Fruit fly (Drosophila melanogaster): ENCODE measurements around the gene gwl.

DNA sequence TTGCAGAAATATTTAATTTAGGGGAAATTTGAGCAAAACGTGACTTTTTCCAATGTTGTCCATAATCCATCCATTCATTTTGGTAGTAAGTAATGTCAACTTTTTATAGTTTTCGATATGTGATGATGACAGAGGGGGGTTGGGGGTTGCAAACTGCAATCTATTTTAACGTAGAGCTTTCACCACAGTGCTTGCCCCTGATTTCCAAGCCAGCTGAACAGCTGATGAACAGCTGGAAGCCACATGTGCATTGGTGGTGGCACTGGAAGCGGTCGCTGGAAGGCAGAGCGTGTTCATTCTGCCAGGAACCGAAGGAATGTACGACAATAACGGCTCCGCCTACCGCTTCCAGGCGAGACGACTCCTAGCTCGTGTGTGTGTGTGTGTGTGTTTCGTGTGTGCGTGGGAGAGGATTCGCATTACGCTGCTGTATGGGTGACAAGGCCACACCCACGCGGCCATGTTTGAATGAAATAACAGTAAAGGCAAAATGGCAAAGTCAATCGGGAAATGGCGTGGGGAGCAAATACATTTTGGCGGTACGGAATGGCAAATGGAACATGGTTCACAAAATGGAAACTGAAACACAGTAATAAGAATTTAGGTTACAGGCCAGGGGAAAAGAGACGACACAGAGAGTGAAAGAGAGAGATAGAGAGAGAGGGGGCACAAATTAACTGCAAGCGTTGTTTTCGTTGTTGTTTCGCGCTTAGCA is 47.2 kb upstream of the gwl start:
- no peak for TF ChIP-seq h (optimal IDR thresholded peaks at IDR 0.05)
- TF ChIP-seq ttk (optimal IDR thresholded peaks at IDR 0.05) = no peak

All from Kc167 (cell line).